Worm (Caenorhabditis elegans) whole organism, dauer: ENCODE data around the gene sptl-3.

ENCODE experiments used
- unc-62 ChIP-seq: sonication (generic microtip); optimal IDR thresholded peaks from 2 replicates; lab custom pipeline; 2017; ENCODE audit warnings: missing biosample characterization, missing genetic modification reagents, missing genetic modification characterization

The sptl-3 gene

ce11 chrV:13879241-13879640, 13.9 kb upstream of the sptl-3 start, which contains the start of gene lbp-7:
TSS of gene lbp-7 (plus strand) at chrV:13879552.
- TF ChIP-seq unc-62 (GFP tag; lab: Kevin White, UChicago) = no peak

- no peak for TF ChIP-seq unc-62 (GFP tag; lab: Kevin White, UChicago)
These were observed 13.0 kb upstream of the sptl-3 start for ce11 chrV:13880163-13880562.

- no peak for TF ChIP-seq unc-62 (GFP tag; lab: Kevin White, UChicago)
These were observed 12.5 kb upstream of the sptl-3 start, which contains the start of gene T22G5.3 for ce11 chrV:13880607-13881006. TSS of gene T22G5.3 (plus strand) at chrV:13880907.

ce11 chrV:13887358-13887757, 5.8 kb upstream of the sptl-3 start, which contains the start of gene srsx-19:
TSS of gene srsx-19 (plus strand) at chrV:13887658.
- TF ChIP-seq unc-62 (GFP tag; lab: Kevin White, UChicago) = no peak

ce11 chrV:13889516-13889915, 3.6 kb upstream of the sptl-3 start, which contains the start of gene spp-12:
TSS of gene spp-12 (plus strand) at chrV:13889816.
- TF ChIP-seq unc-62 (GFP tag; lab: Kevin White, UChicago) = no peak

ce11 chrV:13890473-13890872, 2.7 kb upstream of the sptl-3 start, which contains the start of gene lbp-8:
TSS of gene lbp-8 (plus strand) at chrV:13890773.
- no peak for TF ChIP-seq unc-62 (GFP tag; lab: Kevin White, UChicago)

ce11 chrV:13891489-13891888, 1.6 kb upstream of the sptl-3 start:
- TF ChIP-seq unc-62 (GFP tag; lab: Kevin White, UChicago) = no peak

- no peak for TF ChIP-seq unc-62 (GFP tag; lab: Kevin White, UChicago)
These were observed 458 bp downstream of the sptl-3 start for ce11 chrV:13893583-13893982.

- no peak for TF ChIP-seq unc-62 (GFP tag; lab: Kevin White, UChicago)
These were observed 5.2 kb downstream of the sptl-3 start, which contains the start of gene cyp-35C1 for ce11 chrV:13898356-13898755. TSS of gene cyp-35C1 (minus strand) at chrV:13898487.

ce11 chrV:13899213-13899612, 6.1 kb downstream of the sptl-3 start, which contains the start of gene oac-3:
TSS of gene oac-3 (plus strand) at chrV:13899513.
- no peak for TF ChIP-seq unc-62 (GFP tag; lab: Kevin White, UChicago)

- TF ChIP-seq unc-62 (GFP tag; lab: Kevin White, UChicago) = no peak
These were observed 9.4 kb downstream of the sptl-3 start, which contains the start of gene C06B3.1 for ce11 chrV:13902495-13902894. TSS of gene C06B3.1 (plus strand) at chrV:13902795.

- no peak for TF ChIP-seq unc-62 (GFP tag; lab: Kevin White, UChicago)
These were observed 11.3 kb downstream of the sptl-3 start, which contains the start of gene stdh-3 for ce11 chrV:13904446-13904845. TSS of gene stdh-3 (plus strand) at chrV:13904611.

ce11 chrV:13906166-13906565, 13.0 kb downstream of the sptl-3 start, which contains the start of gene stdh-1:
TSS of gene stdh-1 (plus strand) at chrV:13906492.
- TF ChIP-seq unc-62 (GFP tag; lab: Kevin White, UChicago) = no peak

ce11 chrV:13907557-13908104, 14.5 kb downstream of the sptl-3 start:
- no peak for TF ChIP-seq unc-62 (GFP tag; lab: Kevin White, UChicago)

ce11 chrV:13908120-13908915, 15.2 kb downstream of the sptl-3 start:
- no peak for TF ChIP-seq unc-62 (GFP tag; lab: Kevin White, UChicago)

ce11 chrV:13908916-13909176, 15.7 kb downstream of the sptl-3 start, which contains the start of gene C06B3.6:
TSS of gene C06B3.6 (minus strand) at chrV:13908967.
- no peak for TF ChIP-seq unc-62 (GFP tag; lab: Kevin White, UChicago)
